Worm (Caenorhabditis elegans) whole organism, L4/young adult: Measurements from ENCODE around the gene cec-2.

ENCODE experiments used
- W03F9.2 ChIP-seq: fragments of 150-350 bp; optimal IDR thresholded peaks from 2 replicates; lab custom pipeline; 2014; ENCODE audit warnings: missing biosample characterization, missing genetic modification characterization
- dao-5 ChIP-seq: sonication (generic microtip); optimal IDR thresholded peaks from 2 replicates; lab custom pipeline; 2016; ENCODE audit warnings: missing genotype, missing genetic modification characterization, moderate library complexity, missing compliant biosample characterization
- him-1 ChIP-seq: sonication (generic microtip); optimal IDR thresholded peaks from 2 replicates; lab custom pipeline; 2016; ENCODE audit warnings: missing genotype, missing genetic modification reagents, missing genetic modification characterization, missing compliant biosample characterization

DNA sequence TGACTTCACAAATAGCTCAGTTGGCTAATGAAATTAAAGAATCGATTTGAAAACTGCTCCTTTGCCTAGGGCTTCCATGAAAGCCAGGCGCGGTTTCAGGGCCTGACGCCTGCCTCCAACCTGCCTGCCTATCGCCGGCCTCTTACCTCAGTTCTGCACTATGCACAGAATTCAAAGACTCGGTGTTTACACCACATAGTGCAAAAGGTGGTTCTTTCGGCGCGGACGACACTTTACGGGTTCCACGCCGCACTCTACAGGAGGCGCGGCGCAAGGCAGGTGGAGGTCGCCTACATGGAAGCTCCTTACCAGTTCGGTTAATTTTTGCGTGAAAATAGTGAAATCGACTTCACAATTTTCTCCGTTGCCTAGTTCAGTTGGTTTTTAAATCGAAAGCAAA is 39.3 kb downstream of the cec-2 start:
- TF ChIP-seq him-1 (tag; lab: Kevin White, UChicago) (no peak), W03F9.2 (tag; lab: Kevin White, UChicago) (no peak), dao-5 (tag; lab: Kevin White, UChicago) (no peak)
